Fruit fly (Drosophila melanogaster) S2 (cell line): ENCODE data around the gene Keap1.

Experiments
- CG8478 ChIP-seq: fragments of >200 bp; optimal IDR thresholded peaks from 2 replicates; lab custom pipeline; 2018
- CTCF ChIP-seq, 2 experiments: fragments of >200 bp; optimal IDR thresholded peaks; 2 replicates each; lab custom pipeline; 2018

DNA sequence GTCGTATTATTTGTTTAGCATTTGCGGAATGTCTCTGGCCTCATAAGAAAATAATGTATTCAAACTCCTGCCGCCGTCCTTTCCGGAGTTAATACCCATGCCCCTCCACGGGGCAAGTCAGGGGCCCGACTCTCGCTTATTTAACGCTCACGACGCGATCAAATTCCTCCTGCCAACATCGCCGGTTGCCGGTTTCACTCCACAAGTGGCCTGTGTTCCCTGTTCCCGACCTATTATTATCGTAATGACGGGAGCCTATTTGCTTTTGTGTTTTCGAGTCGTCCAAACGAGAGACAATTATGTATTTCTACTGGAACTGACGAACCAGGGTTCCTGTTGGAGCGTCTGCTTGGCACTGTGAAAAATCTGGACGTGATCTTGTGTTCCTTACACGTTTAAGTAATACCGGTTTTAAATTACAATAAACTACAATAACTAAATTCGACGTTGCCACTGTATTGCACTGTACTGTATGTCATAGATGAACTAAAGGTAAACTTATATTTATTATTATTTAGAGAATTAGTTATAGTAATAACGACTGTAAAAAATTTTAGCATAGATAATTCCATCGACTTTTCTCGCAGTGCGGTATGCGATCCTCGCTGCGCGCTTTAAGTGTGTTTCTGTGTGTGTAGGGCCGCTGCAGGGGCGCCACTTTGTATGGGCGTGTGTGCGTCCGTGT, 27.1 kb downstream of the Keap1 start:
- TF ChIP-seq CTCF (optimal IDR thresholded peaks at IDR 0.05; lab: Kevin White, UChicago) (no peak), CG8478 (no peak)
